Worm (Caenorhabditis elegans) whole organism, L2 larva: ENCODE results near the gene srh-251.

Experiments used
- C34F6.9 ChIP-seq: fragments of 150-350 bp; optimal IDR thresholded peaks from 2 replicates; lab custom pipeline; 2014; ENCODE audit warnings: missing biosample characterization, missing genetic modification characterization
- F13H6.1 ChIP-seq: sonication (generic microtip); optimal IDR thresholded peaks from 2 replicates; lab custom pipeline; 2016; ENCODE audit warnings: missing genetic modification characterization, missing compliant biosample characterization
- R02D3.7 ChIP-seq: fragments of 150-350 bp; optimal IDR thresholded peaks from 2 replicates; lab custom pipeline; 2014; ENCODE audit warnings: missing biosample characterization, missing genetic modification characterization
- Y55F3AM.14 ChIP-seq: fragments of 200-800 bp; sonication (Bioruptor generic); optimal IDR thresholded peaks from 2 replicates; lab custom pipeline; 2018; ENCODE audit warnings: mild to moderate bottlenecking, missing genetic modification characterization, missing compliant biosample characterization
- alr-1 ChIP-seq: fragments of 150-350 bp; optimal IDR thresholded peaks from 2 replicates; lab custom pipeline; 2014; ENCODE audit warnings: missing biosample characterization, missing genetic modification characterization
- aly-2 ChIP-seq: fragments of 150-350 bp; optimal IDR thresholded peaks from 2 replicates; lab custom pipeline; 2014; ENCODE audit warnings: missing biosample characterization, missing genetic modification characterization
- ama-1 ChIP-seq: fragments of 150-350 bp; optimal IDR thresholded peaks from 2 replicates; lab custom pipeline; 2018; ENCODE audit warnings: inconsistent platforms
- ceh-16 ChIP-seq: fragments of 150-350 bp; optimal IDR thresholded peaks from 2 replicates; lab custom pipeline; 2014; ENCODE audit warnings: missing biosample characterization, missing genetic modification characterization
- ceh-82 ChIP-seq: fragments of 150-350 bp; optimal IDR thresholded peaks from 2 replicates; lab custom pipeline; 2014; ENCODE audit warnings: missing biosample characterization, missing genetic modification characterization
- crh-2 ChIP-seq: sonication (generic microtip); optimal IDR thresholded peaks from 2 replicates; lab custom pipeline; 2017; ENCODE audit warnings: missing biosample characterization, missing genetic modification characterization
- dmd-4 ChIP-seq: sonication (generic microtip); optimal IDR thresholded peaks from 2 replicates; lab custom pipeline; 2017; ENCODE audit warnings: missing biosample characterization, missing genetic modification characterization
- fos-1 ChIP-seq: fragments of 150-350 bp; optimal IDR thresholded peaks from 2 replicates; lab custom pipeline; 2014; ENCODE audit warnings: missing biosample characterization, missing genetic modification characterization
- gmeb-1 ChIP-seq: fragments of 150-350 bp; optimal IDR thresholded peaks from 2 replicates; lab custom pipeline; 2014; ENCODE audit warnings: missing biosample characterization, missing genetic modification characterization
- lin-11 ChIP-seq: fragments of 150-350 bp; sonication (generic microtip); optimal IDR thresholded peaks from 2 replicates; lab custom pipeline; 2014; ENCODE audit warnings: missing biosample characterization, missing genetic modification characterization, inconsistent platforms, mixed read lengths
- lin-13 ChIP-seq: fragments of 150-350 bp; optimal IDR thresholded peaks from 2 replicates; lab custom pipeline; 2014; ENCODE audit warnings: missing biosample characterization, missing genetic modification reagents, missing genetic modification characterization
- lin-39 ChIP-seq: fragments of 150-350 bp; optimal IDR thresholded peaks from 2 replicates; lab custom pipeline; 2014; ENCODE audit warnings: missing biosample characterization, missing genetic modification reagents, missing genetic modification characterization
- mab-5 ChIP-seq: fragments of 150-350 bp; optimal IDR thresholded peaks from 2 replicates; lab custom pipeline; 2014; ENCODE audit warnings: missing biosample characterization, missing genetic modification characterization
- mbf-1 ChIP-seq: sonication (generic microtip); optimal IDR thresholded peaks from 2 replicates; lab custom pipeline; 2017; ENCODE audit warnings: missing biosample characterization, missing genetic modification characterization
- mdl-1 ChIP-seq, 2 experiments: fragments of 150-350 bp in 1 of 2; sonication (generic microtip) in 1 of 2; optimal IDR thresholded peaks; 2 replicates each; lab custom pipeline; 2017; ENCODE audit warnings: missing biosample characterization in 2 of 2, missing genetic modification characterization in 2 of 2
- nhr-11 ChIP-seq: fragments of 150-350 bp; optimal IDR thresholded peaks from 2 replicates; lab custom pipeline; 2014; ENCODE audit warnings: missing biosample characterization, missing genetic modification characterization
- nhr-129 ChIP-seq: fragments of 150-350 bp; optimal IDR thresholded peaks from 2 replicates; lab custom pipeline; 2014; ENCODE audit warnings: missing biosample characterization, missing genetic modification characterization
- nhr-237 ChIP-seq: fragments of 150-350 bp; optimal IDR thresholded peaks from 2 replicates; lab custom pipeline; 2014; ENCODE audit warnings: missing biosample characterization, missing genetic modification characterization
- sem-4 ChIP-seq: fragments of 150-350 bp; optimal IDR thresholded peaks from 2 replicates; lab custom pipeline; 2014; ENCODE audit warnings: missing biosample characterization, missing genetic modification reagents, missing genetic modification characterization
- skn-1 ChIP-seq: sonication (generic microtip); optimal IDR thresholded peaks from 2 replicates; lab custom pipeline; 2017; ENCODE audit warnings: missing biosample characterization, missing genetic modification characterization
- sma-3 ChIP-seq: sonication (generic microtip); optimal IDR thresholded peaks from 2 replicates; lab custom pipeline; 2016; ENCODE audit warnings: missing genetic modification reagents, missing genetic modification characterization, missing compliant biosample characterization
- sma-9 ChIP-seq, 2 experiments: fragments of 150-350 bp in 1 of 2; sonication (generic microtip) in 1 of 2; optimal IDR thresholded peaks; 2 replicates each; lab custom pipeline; 2014 to 2016; ENCODE audit warnings: missing genetic modification characterization in 2 of 2, mild to moderate bottlenecking in 1 of 2, missing biosample characterization in 1 of 2, missing compliant biosample characterization in 1 of 2, missing genetic modification reagents in 1 of 2, moderate library complexity in 1 of 2
- unc-62 ChIP-seq: fragments of 150-350 bp; optimal IDR thresholded peaks from 2 replicates; lab custom pipeline; 2014; ENCODE audit warnings: missing biosample characterization, missing genetic modification reagents, missing genetic modification characterization
- zag-1 ChIP-seq: fragments of 150-350 bp; optimal IDR thresholded peaks from 2 replicates; lab custom pipeline; 2014; ENCODE audit warnings: missing biosample characterization, missing genetic modification characterization
- ztf-1 ChIP-seq: fragments of 200-800 bp; sonication (Bioruptor generic); conservative IDR thresholded peaks from 2 replicates; pipeline ENCODE4 v1.3.6; 2022; ENCODE audit warnings: missing genetic modification characterization, missing compliant biosample characterization

srh-251 gene

ce11 chrV:15404859-15405258 is 25.1 kb upstream of the srh-251 start, which contains the start of gene srh-258:
Gene srh-258 (plus strand): TSS chrV:15405159.
- TF ChIP-seq ztf-1 (GFP tag; lab: Robert Waterston, UW) (no peak), aly-2 (tag; lab: Kevin White, UChicago) (no peak), sem-4 (tag; lab: Kevin White, UChicago) (no peak), sma-9 (GFP tag; optimal IDR thresholded peaks at IDR 0.05; lab: Kevin White, UChicago) (no peak), sma-9 (tag; optimal IDR thresholded peaks at IDR 0.05; lab: Kevin White, UChicago) (no peak), mbf-1 (no peak), lin-11 (tag; lab: Kevin White, UChicago) (no peak), crh-2 (no peak), R02D3.7 (no peak), fos-1 (tag; lab: Kevin White, UChicago) (no peak), sma-3 (GFP tag; lab: Kevin White, UChicago) (no peak), Y55F3AM.14 (GFP tag; lab: Kevin White, UChicago) (no peak), dmd-4 (no peak), gmeb-1 (tag; lab: Kevin White, UChicago) (no peak), unc-62 (GFP tag; lab: Kevin White, UChicago) (no peak), skn-1 (tag; lab: Kevin White, UChicago) (no peak), ceh-82 (tag; lab: Kevin White, UChicago) (no peak), ama-1 (lab: Kevin White, UChicago) (no peak), zag-1 (tag; lab: Kevin White, UChicago) (no peak)

ce11 chrV:15401856-15402314 is 22.2 kb upstream of the srh-251 start, which contains the start of gene fbxa-135:
Gene fbxa-135 (plus strand): TSS chrV:15402264.
- TF ChIP-seq mab-5 (tag; lab: Kevin White, UChicago): no peak
- peak; percentile 16 for TF ChIP-seq fos-1 (tag; lab: Kevin White, UChicago)
- TF ChIP-seq ceh-16 (tag; lab: Kevin White, UChicago): no peak

ce11 chrV:15399691-15400377 is 20.1 kb upstream of the srh-251 start, which contains the start of the genes T06E6.15 and sri-7:
Gene T06E6.15 (minus strand): TSS chrV:15399791.
Gene sri-7 (plus strand): TSS chrV:15400327.
- TF ChIP-seq alr-1 (tag; lab: Kevin White, UChicago) (no peak), lin-11 (tag; lab: Kevin White, UChicago) (no peak), F13H6.1 (tag; lab: Kevin White, UChicago) (no peak), lin-13 (GFP tag; lab: Kevin White, UChicago) (no peak), fos-1 (tag; lab: Kevin White, UChicago) (peak; percentile 33), sma-9 (GFP tag; optimal IDR thresholded peaks at IDR 0.05; lab: Kevin White, UChicago) (no peak), sma-9 (tag; optimal IDR thresholded peaks at IDR 0.05; lab: Kevin White, UChicago) (no peak), mdl-1 (tag; optimal IDR thresholded peaks at IDR 0.05; lab: Kevin White, UChicago) (no peak)

- TF ChIP-seq R02D3.7: no peak
- TF ChIP-seq fos-1 (tag; lab: Kevin White, UChicago): no peak
- TF ChIP-seq mbf-1: no peak
- no peak for TF ChIP-seq lin-11 (tag; lab: Kevin White, UChicago)
- TF ChIP-seq sma-9 (GFP tag; optimal IDR thresholded peaks at IDR 0.05; lab: Kevin White, UChicago): no peak
- TF ChIP-seq sma-9 (tag; optimal IDR thresholded peaks at IDR 0.05; lab: Kevin White, UChicago): no peak
- no peak for TF ChIP-seq ceh-16 (tag; lab: Kevin White, UChicago)
- TF ChIP-seq nhr-237 (tag; lab: Kevin White, UChicago): no peak
- no peak for TF ChIP-seq nhr-129 (tag; lab: Kevin White, UChicago)
- no peak for TF ChIP-seq F13H6.1 (tag; lab: Kevin White, UChicago)
- no peak for TF ChIP-seq crh-2
- no peak for TF ChIP-seq zag-1 (tag; lab: Kevin White, UChicago)
- TF ChIP-seq mdl-1 (tag; optimal IDR thresholded peaks at IDR 0.05; lab: Kevin White, UChicago): no peak
These were observed 19.0 kb upstream of the srh-251 start, which contains the start of gene fbxa-199 for ce11 chrV:15398728-15399127. Gene fbxa-199 (minus strand): TSS chrV:15398828.

ce11 chrV:15397139-15397538 is 17.4 kb upstream of the srh-251 start:
- no peak for TF ChIP-seq ceh-16 (tag; lab: Kevin White, UChicago)
- TF ChIP-seq R02D3.7: no peak
- no peak for TF ChIP-seq nhr-11 (tag; lab: Kevin White, UChicago)
- TF ChIP-seq lin-39 (tag; lab: Kevin White, UChicago): no peak
- no peak for TF ChIP-seq nhr-129 (tag; lab: Kevin White, UChicago)
- no peak for TF ChIP-seq C34F6.9 (tag; lab: Kevin White, UChicago)
- no peak for TF ChIP-seq mab-5 (tag; lab: Kevin White, UChicago)
- TF ChIP-seq, all 48 proteins: peak for 0
